Worm (Caenorhabditis elegans): Measurements from ENCODE around the gene F52G3.7.

DNA sequence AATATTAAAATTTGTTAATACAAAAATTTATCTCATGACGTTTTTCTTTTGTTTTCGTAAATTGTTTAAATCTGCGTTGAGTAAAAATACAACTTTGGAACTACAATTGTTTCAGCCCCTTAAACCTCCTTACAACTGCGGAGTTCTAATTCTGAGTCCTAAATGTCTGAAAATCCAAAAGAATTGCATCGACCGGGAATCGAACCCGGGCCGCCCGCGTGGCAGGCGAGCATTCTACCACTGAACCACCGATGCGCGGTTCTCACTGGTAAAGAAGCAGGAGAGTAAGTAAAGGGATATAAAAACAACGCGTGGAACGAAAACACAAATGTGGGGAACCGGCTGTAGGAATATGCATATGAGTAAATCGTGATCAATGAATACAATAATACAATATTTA lies 35.6 kb upstream of the F52G3.7 start:
- no peak for TF ChIP-seq jun-1 (tag; optimal IDR thresholded peaks at IDR 0.05)
- no peak for TF ChIP-seq ama-1 (optimal IDR thresholded peaks at IDR 0.05)
- no peak for TF ChIP-seq ztf-4 (tag; optimal IDR thresholded peaks at IDR 0.05)
- TF ChIP-seq nhr-28 (tag; optimal IDR thresholded peaks at IDR 0.05), result no peak
- no peak for TF ChIP-seq nhr-11 (tag; optimal IDR thresholded peaks at IDR 0.05)
- no peak for TF ChIP-seq fkh-10 (GFP tag; optimal IDR thresholded peaks at IDR 0.05)
- no peak for TF ChIP-seq pqm-1 (tag; optimal IDR thresholded peaks at IDR 0.05)
- no peak for TF ChIP-seq nhr-77 (tag; optimal IDR thresholded peaks at IDR 0.05)
- TF ChIP-seq tbx-2 (tag; optimal IDR thresholded peaks at IDR 0.05), result no peak
- TF ChIP-seq ztf-11 (tag; optimal IDR thresholded peaks at IDR 0.05), result no peak
- no peak for TF ChIP-seq mml-1 (tag; optimal IDR thresholded peaks at IDR 0.05)
- TF ChIP-seq nhr-12 (tag; optimal IDR thresholded peaks at IDR 0.05), result no peak
- no peak for TF ChIP-seq snpc-4 (tag; optimal IDR thresholded peaks at IDR 0.05)
